Fruit fly (Drosophila melanogaster) whole organism, pupa: Measurements from ENCODE around the gene btd.

Source experiments
- CG10348 ChIP-seq: fragments of 200-800 bp; sonication (Bioruptor generic); IDR thresholded peaks from 2 replicates; pipeline ENCODE4 v1.3.6; 2022; ENCODE audit warnings: missing biosample characterization, missing genetic modification characterization
- CG12605 ChIP-seq: fragments of 200-800 bp; sonication (Bioruptor generic); IDR thresholded peaks from 2 replicates; pipeline ENCODE4 v1.3.6; 2022; ENCODE audit warnings: missing biosample characterization, missing genetic modification characterization
- CG13204 ChIP-seq: fragments of 200-800 bp; sonication (Bioruptor generic); optimal IDR thresholded peaks from 2 replicates; lab custom pipeline; 2018; ENCODE audit warnings: missing biosample characterization, mild to moderate bottlenecking, missing genetic modification characterization, moderate library complexity
- CG14655 ChIP-seq: fragments of 200-800 bp; sonication (Bioruptor generic); optimal IDR thresholded peaks from 3 replicates; lab custom pipeline; 2017; ENCODE audit warnings: mild to moderate bottlenecking, missing biosample characterization, missing genetic modification reagents, missing genetic modification characterization
- CG15710 ChIP-seq: fragments of 200-800 bp; sonication (Bioruptor generic); optimal IDR thresholded peaks from 2 replicates; lab custom pipeline; 2018; ENCODE audit warnings: missing biosample characterization, mild to moderate bottlenecking, missing genetic modification characterization, moderate library complexity
- CG17806 ChIP-seq: fragments of 200-800 bp; sonication (Bioruptor generic); optimal IDR thresholded peaks from 2 replicates; lab custom pipeline; 2018; ENCODE audit warnings: missing biosample characterization, mild to moderate bottlenecking, missing genetic modification characterization, moderate library complexity
- CG32121 ChIP-seq: fragments of 200-800 bp; sonication (Bioruptor generic); IDR thresholded peaks from 2 replicates; pipeline ENCODE4 v1.3.6; 2022; ENCODE audit warnings: missing biosample characterization, missing genetic modification characterization
- CG34367 ChIP-seq: fragments of 200-800 bp; sonication (Bioruptor generic); optimal IDR thresholded peaks from 2 replicates; lab custom pipeline; 2018; ENCODE audit warnings: missing biosample characterization, mild to moderate bottlenecking, missing genetic modification characterization
- CG4496 ChIP-seq: fragments of 200-800 bp; sonication (Bioruptor generic); IDR thresholded peaks from 3 replicates; pipeline ENCODE4 v1.3.6; 2022; ENCODE audit warnings: missing biosample characterization, missing genetic modification characterization
- CG8159 ChIP-seq: fragments of 200-800 bp; sonication (Bioruptor generic); optimal IDR thresholded peaks from 3 replicates; lab custom pipeline; 2018; ENCODE audit warnings: missing biosample characterization, mild to moderate bottlenecking, missing genetic modification characterization, moderate library complexity
- CG8301 ChIP-seq: fragments of 200-800 bp; sonication (Bioruptor generic); optimal IDR thresholded peaks from 2 replicates; lab custom pipeline; 2018; ENCODE audit warnings: missing biosample characterization, mild to moderate bottlenecking, missing genetic modification characterization
- CG9948 ChIP-seq: fragments of 200-800 bp; sonication (Bioruptor generic); optimal IDR thresholded peaks from 2 replicates; lab custom pipeline; 2018; ENCODE audit warnings: missing biosample characterization, mild to moderate bottlenecking, missing genetic modification characterization, moderate library complexity
- D1 ChIP-seq: fragments of 200-800 bp; sonication (Bioruptor generic); optimal IDR thresholded peaks from 2 replicates; lab custom pipeline; 2018; ENCODE audit warnings: missing biosample characterization, mild to moderate bottlenecking, missing genetic modification characterization, moderate library complexity
- EcR ChIP-seq: fragments of 200-800 bp; sonication (Bioruptor generic); optimal IDR thresholded peaks from 3 replicates; lab custom pipeline; 2019; ENCODE audit warnings: missing biosample characterization, missing genetic modification characterization, mild to moderate bottlenecking, moderate library complexity, missing genetic modification reagents
- Ets98B ChIP-seq: fragments of 200-800 bp; sonication (Bioruptor generic); IDR thresholded peaks from 2 replicates; pipeline ENCODE4 v1.3.6; 2022; ENCODE audit warnings: missing biosample characterization, missing genetic modification characterization
- Pif1A ChIP-seq: fragments of 200-800 bp; sonication (Bioruptor generic); optimal IDR thresholded peaks from 3 replicates; lab custom pipeline; 2016; ENCODE audit warnings: missing biosample characterization, missing genetic modification characterization
- Pif1B ChIP-seq: fragments of 200-800 bp; sonication (Bioruptor generic); optimal IDR thresholded peaks from 3 replicates; lab custom pipeline; 2016; ENCODE audit warnings: missing biosample characterization, missing genetic modification characterization
- Snoo ChIP-seq: fragments of 200-800 bp; sonication (Bioruptor generic); optimal IDR thresholded peaks from 3 replicates; lab custom pipeline; 2017; ENCODE audit warnings: missing biosample characterization, mild to moderate bottlenecking, missing genetic modification characterization, inconsistent platforms
- fd96Ca ChIP-seq: fragments of 200-800 bp; sonication (Bioruptor generic); IDR thresholded peaks from 3 replicates; pipeline ENCODE4 v1.3.6; 2022; ENCODE audit warnings: missing biosample characterization, missing genetic modification characterization
- gl ChIP-seq: fragments of 200-800 bp; sonication (Bioruptor generic); optimal IDR thresholded peaks from 2 replicates; lab custom pipeline; 2018; ENCODE audit warnings: missing biosample characterization, mild to moderate bottlenecking, missing genetic modification characterization
- rn ChIP-seq: fragments of 200-800 bp; sonication (Bioruptor generic); IDR thresholded peaks from 2 replicates; pipeline ENCODE4 v1.3.6; 2022; ENCODE audit warnings: missing biosample characterization, missing genetic modification characterization

Gene btd

DNA sequence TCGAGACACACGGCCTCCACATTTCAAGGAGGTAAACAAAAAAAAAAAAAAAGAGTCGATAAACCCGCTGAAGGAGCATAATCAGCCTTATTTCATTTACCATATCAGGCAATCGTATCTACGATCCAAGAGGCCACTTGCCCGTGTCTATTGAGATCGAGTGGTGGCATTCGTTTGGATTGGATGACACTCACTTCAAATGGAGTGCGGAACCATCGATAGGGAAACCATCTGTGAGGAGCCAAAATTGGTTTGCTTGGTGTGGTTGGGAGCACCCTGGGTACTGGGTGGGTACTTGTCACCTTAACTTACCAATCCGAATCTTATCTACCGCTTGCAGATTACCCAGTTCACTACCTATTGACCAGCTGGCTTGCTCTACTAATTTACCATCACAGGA, 30.3 kb upstream of the btd start:
- TF ChIP-seq CG13204 (no peak), CG34367 (tag; lab: Kevin White, UChicago) (no peak), CG8159 (no peak), CG15710 (tag; lab: Kevin White, UChicago) (no peak), CG32121 (GFP tag; lab: Robert Waterston, UW) (no peak), Pif1A (no peak), CG9948 (tag; lab: Kevin White, UChicago) (no peak), gl (no peak), EcR (no peak), Pif1B (GFP tag; lab: Kevin White, UChicago) (no peak), Ets98B (no peak), CG8301 (no peak), D1 (no peak), CG14655 (GFP tag; lab: Kevin White, UChicago) (no peak), Snoo (tag; lab: Kevin White, UChicago) (no peak), CG17806 (tag; lab: Kevin White, UChicago) (no peak), CG10348 (GFP tag; lab: Robert Waterston, UW) (no peak)

DNA sequence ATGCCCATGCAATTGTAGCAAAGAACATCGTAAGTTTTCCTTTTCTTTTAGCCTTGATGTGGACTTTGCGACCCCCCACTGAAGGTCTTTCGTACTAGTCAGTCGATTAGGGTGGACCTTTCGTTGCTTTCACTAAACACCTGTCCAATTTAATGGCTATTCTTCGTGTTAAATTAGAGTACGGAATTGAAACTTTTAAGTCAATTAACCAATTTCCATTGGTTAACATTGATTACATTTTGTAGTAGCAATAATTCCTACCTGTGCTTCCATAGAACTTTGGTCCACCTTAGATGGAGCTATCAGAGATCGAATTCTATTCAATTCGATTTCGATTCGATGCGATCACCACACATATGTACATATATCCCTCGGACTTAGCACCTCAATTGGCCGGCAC, 29.6 kb upstream of the btd start:
- TF ChIP-seq CG17806 (tag; lab: Kevin White, UChicago) (peak; percentile 6), rn (GFP tag; lab: Robert Waterston, UW) (no peak), CG32121 (GFP tag; lab: Robert Waterston, UW) (no peak), Ets98B (no peak), CG12605 (GFP tag; lab: Robert Waterston, UW) (no peak), CG14655 (GFP tag; lab: Kevin White, UChicago) (no peak), CG15710 (tag; lab: Kevin White, UChicago) (peak; percentile 25), CG8159 (peak; percentile 81), Snoo (tag; lab: Kevin White, UChicago) (no peak), fd96Ca (GFP tag; lab: Robert Waterston, UW) (no peak), CG10348 (GFP tag; lab: Robert Waterston, UW) (no peak), D1 (no peak), CG9948 (tag; lab: Kevin White, UChicago) (peak; percentile 4), CG13204 (no peak), Pif1A (no peak), gl (no peak), CG34367 (tag; lab: Kevin White, UChicago) (no peak), CG8301 (no peak), CG4496 (GFP tag; lab: Robert Waterston, UW) (0 out of 3 replicates have a peak, but pooled peaks have one; percentile 13), Pif1B (GFP tag; lab: Kevin White, UChicago) (no peak), EcR (no peak)

DNA sequence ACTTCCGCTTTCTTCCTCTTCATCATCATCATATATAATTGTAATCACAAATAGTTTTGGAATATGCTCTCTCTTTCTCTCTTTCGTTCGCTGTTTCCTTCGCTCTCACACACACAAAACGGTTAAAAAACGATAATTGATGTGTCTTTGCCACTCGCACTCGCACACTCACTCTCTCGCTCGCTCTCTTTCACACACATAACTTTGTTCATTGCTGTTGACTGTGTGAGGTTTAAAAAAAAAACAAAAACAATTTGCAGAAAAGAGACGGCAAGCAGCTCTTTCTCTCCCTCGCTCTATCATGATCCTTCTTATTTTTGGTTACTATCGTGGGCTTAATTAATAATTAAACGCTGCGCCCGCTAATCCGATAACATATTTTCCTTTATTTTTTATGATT, 27.5 kb upstream of the btd start:
- TF ChIP-seq CG8159: peak; percentile 15
- TF ChIP-seq gl: no peak
- no peak for TF ChIP-seq Snoo (tag; lab: Kevin White, UChicago)
- TF ChIP-seq CG8301: no peak
- no peak for TF ChIP-seq CG9948 (tag; lab: Kevin White, UChicago)
- TF ChIP-seq fd96Ca (GFP tag; lab: Robert Waterston, UW): no peak
- no peak for TF ChIP-seq CG17806 (tag; lab: Kevin White, UChicago)
- TF ChIP-seq CG32121 (GFP tag; lab: Robert Waterston, UW): no peak
- TF ChIP-seq D1: no peak
- TF ChIP-seq CG10348 (GFP tag; lab: Robert Waterston, UW): no peak
- no peak for TF ChIP-seq Pif1B (GFP tag; lab: Kevin White, UChicago)
- no peak for TF ChIP-seq CG14655 (GFP tag; lab: Kevin White, UChicago)
- TF ChIP-seq CG15710 (tag; lab: Kevin White, UChicago): no peak
- TF ChIP-seq CG4496 (GFP tag; lab: Robert Waterston, UW): peak; percentile 37; the same call in 1 of the 3 replicates

DNA sequence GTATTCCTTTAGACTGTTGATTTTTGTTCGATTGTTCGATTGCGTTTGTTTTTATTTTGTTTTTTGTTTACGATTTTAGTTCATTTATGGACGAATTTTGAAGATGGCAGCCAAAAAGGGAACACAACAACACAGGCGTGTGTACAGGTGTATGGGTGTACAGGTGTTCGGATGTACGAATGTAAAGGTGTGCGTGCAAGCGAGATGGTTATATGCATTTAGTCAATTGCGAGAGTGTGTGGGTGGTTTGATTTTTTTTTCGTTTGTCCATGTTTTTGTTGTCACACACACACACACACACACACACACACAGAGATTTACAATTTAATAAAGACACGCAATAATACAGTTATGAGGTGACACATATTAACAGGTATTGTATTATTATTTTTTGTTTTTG, 19.1 kb upstream of the btd start:
- TF ChIP-seq CG12605 (GFP tag; lab: Robert Waterston, UW) (no peak), Pif1A (no peak), CG32121 (GFP tag; lab: Robert Waterston, UW) (no peak), CG34367 (tag; lab: Kevin White, UChicago) (no peak), rn (GFP tag; lab: Robert Waterston, UW) (no peak), CG10348 (GFP tag; lab: Robert Waterston, UW) (no peak), CG8159 (no peak), CG14655 (GFP tag; lab: Kevin White, UChicago) (no peak), CG8301 (no peak), Pif1B (GFP tag; lab: Kevin White, UChicago) (no peak), CG17806 (tag; lab: Kevin White, UChicago) (peak; percentile 10), EcR (no peak), gl (peak; percentile 17), Ets98B (no peak), CG4496 (GFP tag; lab: Robert Waterston, UW) (no peak), D1 (no peak), CG15710 (tag; lab: Kevin White, UChicago) (no peak)

DNA sequence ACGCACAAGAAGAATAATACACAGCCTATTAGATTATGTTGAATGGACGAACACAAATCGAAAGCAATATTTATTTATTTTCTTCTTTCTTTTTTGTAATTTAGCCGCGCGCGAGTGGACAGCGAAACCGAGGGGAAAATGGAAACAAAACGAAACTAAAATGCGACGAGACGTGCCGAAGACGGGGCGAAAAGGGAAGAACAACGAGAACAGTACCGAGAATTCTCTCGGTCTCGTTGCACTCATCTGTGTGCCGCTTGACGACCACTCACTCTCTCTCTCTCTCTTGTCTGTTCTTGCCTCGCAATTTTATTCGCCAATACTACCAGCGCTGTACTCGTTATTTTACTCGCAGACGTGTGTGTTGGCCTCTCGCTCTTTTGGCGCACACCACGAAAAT, 9.8 kb upstream of the btd start:
- TF ChIP-seq CG14655 (GFP tag; lab: Kevin White, UChicago) (no peak), EcR (no peak), CG8159 (peak; percentile 50), CG17806 (tag; lab: Kevin White, UChicago) (peak; percentile 45), fd96Ca (GFP tag; lab: Robert Waterston, UW) (peak; percentile 75), CG8301 (peak; percentile 62), Pif1A (no peak), CG9948 (tag; lab: Kevin White, UChicago) (peak; percentile 35), CG13204 (peak; percentile 71), CG34367 (tag; lab: Kevin White, UChicago) (peak; percentile 74), Snoo (tag; lab: Kevin White, UChicago) (no peak), CG15710 (tag; lab: Kevin White, UChicago) (peak; percentile 65), CG12605 (GFP tag; lab: Robert Waterston, UW) (peak; percentile 85), CG10348 (GFP tag; lab: Robert Waterston, UW) (no peak), Pif1B (GFP tag; lab: Kevin White, UChicago) (peak; percentile 37), CG32121 (GFP tag; lab: Robert Waterston, UW) (peak; percentile 61; the same call in 1 of the 2 replicates), Ets98B (peak; percentile 68; the same call in 1 of the 2 replicates), gl (peak; percentile 85), CG4496 (GFP tag; lab: Robert Waterston, UW) (peak; percentile 89), D1 (peak; percentile 36)
